Fruit fly (Drosophila melanogaster): ENCODE results near the gene Brr2.

Gene Brr2

DNA sequence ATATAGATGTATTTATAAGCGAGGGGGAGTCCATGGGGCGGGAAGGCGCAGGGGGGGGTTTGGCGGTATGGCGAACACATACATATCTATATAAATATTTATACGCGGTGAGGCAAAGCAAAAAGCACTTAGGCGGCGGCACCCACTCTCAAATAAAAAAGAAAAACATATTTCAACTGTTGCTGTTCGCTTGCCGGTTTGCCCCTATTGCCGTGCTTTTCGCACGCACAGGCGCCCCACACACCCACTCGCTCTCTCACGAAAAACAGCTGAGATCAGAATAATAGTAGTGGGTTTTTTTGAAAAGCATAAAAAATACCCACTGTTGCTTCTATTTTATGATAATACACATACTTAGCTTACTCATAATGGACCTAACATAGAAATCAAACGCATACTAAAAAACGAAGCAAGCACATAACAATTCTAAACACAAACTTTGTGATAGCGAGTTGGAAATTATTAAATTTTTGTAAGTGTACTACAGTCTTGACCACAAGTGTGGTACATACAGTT, 33.5 kb upstream of the Brr2 start (continued):
- 0 out of 2 replicates have a peak, but pooled peaks have one; percentile 9 for TF ChIP-seq toy (GFP tag; IDR thresholded peaks at IDR 0.05)
- TF ChIP-seq Nf-YA (GFP tag; IDR thresholded peaks at IDR 0.05) = no peak
- TF ChIP-seq disco-r (GFP tag; optimal IDR thresholded peaks at IDR 0.05) = peak; percentile 35
- peak; percentile 96 for TF ChIP-seq Med (GFP tag)
- no peak for TF ChIP-seq CG30020 (tag; optimal IDR thresholded peaks at IDR 0.05)
- peak; percentile 91 for TF ChIP-seq CG11696 (GFP tag; IDR thresholded peaks at IDR 0.05)
- no peak for TF ChIP-seq fd64A (GFP tag; optimal IDR thresholded peaks at IDR 0.05)
- TF ChIP-seq NK7.1 (GFP tag; optimal IDR thresholded peaks at IDR 0.05) = peak; percentile 72
- peak; percentile 42 for TF ChIP-seq Mes4 (GFP tag; optimal IDR thresholded peaks at IDR 0.05)
- no peak for TF ChIP-seq CG4404 (GFP tag; IDR thresholded peaks at IDR 0.05)
- no peak for TF ChIP-seq z (GFP tag; IDR thresholded peaks at IDR 0.05)
- TF ChIP-seq pan (optimal IDR thresholded peaks at IDR 0.05) = no peak
- peak in 1 of 2 experiments; percentile 80 for TF ChIP-seq pan (GFP tag; optimal IDR thresholded peaks at IDR 0.05 in 1 of 2, IDR thresholded peaks at IDR 0.05 in 1 of 2)
- peak; percentile 48 for TF ChIP-seq sima (GFP tag; optimal IDR thresholded peaks at IDR 0.05)
- 0 out of 2 replicates have a peak, but pooled peaks have one; percentile 34 for TF ChIP-seq Scr (GFP tag; IDR thresholded peaks at IDR 0.05; ENCODE audit: partially characterized antibody)
- peak; percentile 27 for TF ChIP-seq trem (tag; optimal IDR thresholded peaks at IDR 0.05)
- TF ChIP-seq E2f1 (GFP tag; IDR thresholded peaks at IDR 0.05) = peak; percentile 53
- TF ChIP-seq MTF-1 (GFP tag; optimal IDR thresholded peaks at IDR 0.05; ENCODE audit: borderline replicate concordance) = no peak

DNA sequence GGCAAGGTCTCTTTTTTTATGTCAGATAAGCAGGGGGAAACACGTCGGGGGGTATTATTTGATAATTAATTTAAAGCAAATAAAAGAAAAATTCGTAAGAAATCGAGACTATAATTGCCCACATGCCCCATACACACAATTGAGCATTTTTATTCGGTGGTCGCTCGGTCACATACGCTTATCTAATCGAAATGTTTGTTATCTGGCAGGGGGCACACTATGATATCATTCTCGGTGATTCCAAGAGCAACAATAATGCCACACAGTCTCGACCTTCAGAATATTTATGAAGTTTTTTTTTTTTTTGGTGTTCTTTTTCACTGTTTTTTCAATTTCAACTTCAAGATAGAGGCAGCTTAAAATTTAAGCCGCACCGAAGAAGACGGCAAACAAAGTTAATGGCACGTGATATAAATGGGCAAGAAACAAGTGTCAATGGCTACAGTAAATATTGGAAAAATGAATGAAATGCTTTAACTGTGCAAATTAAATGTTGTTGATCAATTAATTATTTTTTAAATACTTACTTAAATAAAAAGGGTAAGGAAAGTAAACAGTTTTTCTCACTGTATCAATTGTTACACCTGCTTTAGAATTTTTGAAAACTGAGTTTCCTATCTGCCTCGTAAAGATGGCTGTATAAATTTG, 31.8 kb upstream of the Brr2 start:
- no peak for TF ChIP-seq sisA (GFP tag; IDR thresholded peaks at IDR 0.05)
- TF ChIP-seq CG5953 (GFP tag; IDR thresholded peaks at IDR 0.05) = no peak
- TF ChIP-seq zfh2 (GFP tag; optimal IDR thresholded peaks at IDR 0.05) = no peak
- TF ChIP-seq tap (tag; optimal IDR thresholded peaks at IDR 0.05) = no peak
- TF ChIP-seq salm (tag; optimal IDR thresholded peaks at IDR 0.05) = peak; percentile 25
- no peak for TF ChIP-seq amos (GFP tag; IDR thresholded peaks at IDR 0.05; ENCODE audit: partially characterized antibody)
- TF ChIP-seq rib (GFP tag; IDR thresholded peaks at IDR 0.05) = no peak; the same call in 1 of the 2 replicates
- peak; percentile 31 for TF ChIP-seq ATbp (GFP tag; optimal IDR thresholded peaks at IDR 0.05)
- TF ChIP-seq tup (GFP tag; optimal IDR thresholded peaks at IDR 0.05) = no peak
- no peak for TF ChIP-seq dimm (GFP tag; IDR thresholded peaks at IDR 0.05)
- peak; percentile 85 for TF ChIP-seq sqz (GFP tag; optimal IDR thresholded peaks at IDR 0.05)
- TF ChIP-seq HLHmδ (GFP tag; optimal IDR thresholded peaks at IDR 0.05) = no peak
- no peak for TF ChIP-seq CG6654 (GFP tag; optimal IDR thresholded peaks at IDR 0.05)
- TF ChIP-seq CG6689 (GFP tag; IDR thresholded peaks at IDR 0.05) = 0 out of 2 replicates have a peak, but pooled peaks have one; percentile 10
- TF ChIP-seq Bgb (GFP tag; IDR thresholded peaks at IDR 0.05; ENCODE audit: partially characterized antibody) = no peak
- peak; percentile 30 for TF ChIP-seq phol (tag; optimal IDR thresholded peaks at IDR 0.05)
- no peak for TF ChIP-seq sc (optimal IDR thresholded peaks at IDR 0.05)
- no peak for TF ChIP-seq sc (GFP tag; optimal IDR thresholded peaks at IDR 0.05)
- no peak for TF ChIP-seq slou (GFP tag; optimal IDR thresholded peaks at IDR 0.05)
- TF ChIP-seq mam (GFP tag; optimal IDR thresholded peaks at IDR 0.05) = peak; percentile 3
- peak; percentile 70 for TF ChIP-seq CG7987 (GFP tag; optimal IDR thresholded peaks at IDR 0.05)
- no peak for TF ChIP-seq CG4820 (GFP tag; optimal IDR thresholded peaks at IDR 0.05)
- TF ChIP-seq CG32772 (GFP tag; IDR thresholded peaks at IDR 0.05) = peak; percentile 45
- no peak for TF ChIP-seq abd-A (tag; optimal IDR thresholded peaks at IDR 0.05)
- peak; percentile 10 for TF ChIP-seq nerfin-1 (tag; optimal IDR thresholded peaks at IDR 0.05)
- TF ChIP-seq CG13894 (tag; optimal IDR thresholded peaks at IDR 0.05) = peak; percentile 10
- TF ChIP-seq Blimp-1 (GFP tag; optimal IDR thresholded peaks at IDR 0.05) = no peak
- no peak for TF ChIP-seq lov (optimal IDR thresholded peaks at IDR 0.05)
- no peak for TF ChIP-seq lov (GFP tag; IDR thresholded peaks at IDR 0.05)
- no peak for TF ChIP-seq ase (GFP tag; IDR thresholded peaks at IDR 0.05)
- no peak for TF ChIP-seq jing (GFP tag; optimal IDR thresholded peaks at IDR 0.05)
- no peak for TF ChIP-seq Doc3 (GFP tag; IDR thresholded peaks at IDR 0.05; ENCODE audit: partially characterized antibody)
